Worm (Caenorhabditis elegans): Measurements from ENCODE around the gene aat-1.

Gene aat-1

DNA sequence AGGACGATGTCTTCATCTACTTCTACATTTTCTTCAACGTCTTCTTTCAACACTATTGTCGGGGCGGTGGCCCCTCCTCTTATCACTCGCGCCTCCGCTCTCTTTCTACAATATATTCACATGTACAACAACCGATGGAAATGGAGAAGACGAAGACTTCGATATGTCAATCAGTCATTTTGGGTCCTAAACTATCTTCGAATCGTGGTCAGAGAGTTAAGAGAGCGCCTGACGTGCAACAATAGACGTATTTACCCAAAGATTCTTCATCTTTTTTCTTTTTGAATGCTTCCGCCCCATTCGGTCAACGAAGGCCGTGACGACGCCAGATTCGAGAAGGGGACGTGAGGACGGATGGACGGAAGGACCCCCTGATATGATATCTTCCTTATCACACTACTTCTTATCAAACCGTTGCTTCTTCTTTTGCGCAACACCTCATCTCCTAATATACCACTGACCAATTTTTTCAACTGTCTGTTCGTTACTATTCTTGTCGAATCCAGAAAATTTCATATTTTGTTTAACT lies 31.5 kb upstream of the aat-1 start:
- no peak for TF ChIP-seq ets-7 (tag; optimal IDR thresholded peaks at IDR 0.05)
- no peak for TF ChIP-seq ceh-13 (GFP tag; optimal IDR thresholded peaks at IDR 0.05)
- TF ChIP-seq hmbx-1 (tag; optimal IDR thresholded peaks at IDR 0.05) = no peak
- no peak for TF ChIP-seq pes-1 (GFP tag; IDR thresholded peaks at IDR 0.05)
- no peak for TF ChIP-seq ceh-36 (tag; optimal IDR thresholded peaks at IDR 0.05)
- no peak for TF ChIP-seq tbx-37 (GFP tag; conservative IDR thresholded peaks at IDR 0.05)
- TF ChIP-seq hnd-1 (tag; optimal IDR thresholded peaks at IDR 0.05) = no peak
- TF ChIP-seq tra-4 (tag; optimal IDR thresholded peaks at IDR 0.05) = no peak
- no peak for TF ChIP-seq B0310.2 (tag; optimal IDR thresholded peaks at IDR 0.05)
- TF ChIP-seq ama-1 (optimal IDR thresholded peaks at IDR 0.05) = no peak
- no peak for TF ChIP-seq hmg-4 (GFP tag; optimal IDR thresholded peaks at IDR 0.05)
- TF ChIP-seq tbx-11 (GFP tag; IDR thresholded peaks at IDR 0.05) = no peak
- TF ChIP-seq flt-1 (GFP tag; IDR thresholded peaks at IDR 0.05) = no peak

DNA sequence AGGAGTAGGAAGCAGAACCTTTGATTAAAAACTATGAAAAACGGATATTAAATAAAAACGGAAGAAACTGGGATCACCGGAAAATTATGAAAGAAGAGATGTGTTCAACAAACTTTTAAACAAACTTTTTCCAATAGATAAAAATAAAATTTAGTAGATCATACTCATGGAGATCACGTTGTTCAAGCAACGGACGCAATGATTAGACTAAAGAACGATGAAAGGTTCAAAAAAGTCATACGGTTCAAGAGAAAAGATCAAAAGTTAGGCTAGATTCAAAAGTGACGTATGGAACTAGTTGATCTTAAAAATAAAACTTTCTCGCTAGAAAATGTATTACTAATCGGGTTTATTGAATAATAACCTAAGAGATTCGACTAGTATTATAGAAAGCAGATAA lies 30.6 kb upstream of the aat-1 start:
- no peak for TF ChIP-seq ceh-36 (tag; optimal IDR thresholded peaks at IDR 0.05)
- TF ChIP-seq ceh-13 (GFP tag; optimal IDR thresholded peaks at IDR 0.05) = no peak
- TF ChIP-seq flt-1 (GFP tag; IDR thresholded peaks at IDR 0.05) = no peak

DNA sequence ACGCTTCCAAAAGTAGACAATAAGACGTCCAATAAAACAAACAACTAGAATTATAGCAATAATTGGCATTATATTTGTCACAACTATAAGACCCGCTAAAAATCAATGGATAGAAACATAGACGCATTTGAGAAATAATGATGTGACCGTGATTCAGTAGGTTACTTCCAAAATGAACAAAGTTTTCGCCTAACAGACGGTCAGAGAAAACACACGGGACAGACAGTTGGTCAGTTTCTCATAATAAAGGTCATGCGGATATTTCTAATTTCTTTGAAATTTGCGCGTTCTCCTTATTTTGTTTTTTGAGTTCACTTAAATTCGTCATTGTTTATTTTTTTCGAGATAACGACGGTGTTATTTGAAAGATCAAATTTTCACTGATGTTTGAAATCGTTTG lies 30.1 kb upstream of the aat-1 start:
- TF ChIP-seq scrt-1 (GFP tag; IDR thresholded peaks at IDR 0.05) (no peak), hmg-4 (GFP tag; optimal IDR thresholded peaks at IDR 0.05) (no peak), ets-7 (tag; optimal IDR thresholded peaks at IDR 0.05) (no peak), ceh-36 (tag; optimal IDR thresholded peaks at IDR 0.05) (no peak), tbx-11 (GFP tag; IDR thresholded peaks at IDR 0.05) (no peak), aly-1 (tag; optimal IDR thresholded peaks at IDR 0.05) (no peak), pes-1 (GFP tag; IDR thresholded peaks at IDR 0.05) (no peak), flt-1 (GFP tag; IDR thresholded peaks at IDR 0.05) (no peak), tra-4 (tag; optimal IDR thresholded peaks at IDR 0.05) (no peak), B0310.2 (tag; optimal IDR thresholded peaks at IDR 0.05) (no peak), hnd-1 (tag; optimal IDR thresholded peaks at IDR 0.05) (no peak), ceh-13 (GFP tag; optimal IDR thresholded peaks at IDR 0.05) (no peak), tbx-37 (GFP tag; conservative IDR thresholded peaks at IDR 0.05) (no peak), hmbx-1 (tag; optimal IDR thresholded peaks at IDR 0.05) (no peak), sea-1 (GFP tag; conservative IDR thresholded peaks at IDR 0.05) (no peak)

DNA sequence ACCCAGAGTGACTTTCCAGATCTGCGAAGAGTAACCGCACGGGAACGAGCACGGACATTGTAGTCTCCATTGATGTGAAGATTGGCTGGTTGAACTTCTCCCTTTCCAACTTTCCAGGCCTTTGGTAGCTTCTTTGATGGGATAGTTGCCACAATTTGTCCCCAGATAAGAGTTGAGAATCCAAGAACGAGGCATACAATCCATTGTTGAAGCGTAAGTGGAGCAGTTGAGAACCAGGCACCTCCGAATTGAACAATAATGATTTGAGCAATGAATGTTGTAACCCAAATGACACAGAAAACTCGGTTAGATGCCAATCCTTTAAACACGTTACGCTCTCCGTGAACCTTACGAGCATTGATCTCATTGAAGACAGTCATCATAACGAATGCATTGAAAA lies 25.5 kb upstream of the aat-1 start:
- TF ChIP-seq flt-1 (GFP tag; IDR thresholded peaks at IDR 0.05) = no peak
- no peak for TF ChIP-seq ceh-13 (GFP tag; optimal IDR thresholded peaks at IDR 0.05)
- TF ChIP-seq tra-4 (tag; optimal IDR thresholded peaks at IDR 0.05) = no peak
- TF ChIP-seq pes-1 (GFP tag; IDR thresholded peaks at IDR 0.05) = no peak
- TF ChIP-seq sea-1 (GFP tag; conservative IDR thresholded peaks at IDR 0.05) = no peak
- TF ChIP-seq ets-7 (tag; optimal IDR thresholded peaks at IDR 0.05) = no peak
- TF ChIP-seq ama-1 (optimal IDR thresholded peaks at IDR 0.05) = no peak
- no peak for TF ChIP-seq tbx-37 (GFP tag; conservative IDR thresholded peaks at IDR 0.05)
- TF ChIP-seq aly-1 (tag; optimal IDR thresholded peaks at IDR 0.05) = no peak
- TF ChIP-seq hmg-4 (GFP tag; optimal IDR thresholded peaks at IDR 0.05) = no peak
- no peak for TF ChIP-seq tbx-11 (GFP tag; IDR thresholded peaks at IDR 0.05)
- no peak for TF ChIP-seq B0310.2 (tag; optimal IDR thresholded peaks at IDR 0.05)
- no peak for TF ChIP-seq hmbx-1 (tag; optimal IDR thresholded peaks at IDR 0.05)
- no peak for TF ChIP-seq ceh-36 (tag; optimal IDR thresholded peaks at IDR 0.05)
- TF ChIP-seq scrt-1 (GFP tag; IDR thresholded peaks at IDR 0.05) = no peak

DNA sequence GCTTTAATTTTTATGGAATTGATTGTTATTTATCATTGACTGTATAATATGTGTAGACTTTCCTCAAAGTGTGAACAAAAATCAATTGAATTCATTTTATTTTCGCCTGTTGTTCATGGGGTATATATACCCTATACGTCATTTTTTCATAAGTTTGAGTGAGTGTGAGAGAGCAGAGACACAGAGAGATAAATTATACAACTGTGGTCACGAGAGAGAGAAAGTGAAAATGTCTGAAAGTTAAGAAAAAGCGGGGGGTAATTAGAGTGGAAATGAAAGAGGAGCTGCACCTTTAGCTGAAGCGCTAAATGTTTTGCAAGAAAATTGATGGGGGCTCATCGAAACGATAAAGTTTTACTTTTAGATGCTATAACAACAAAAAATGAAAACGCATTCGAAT lies 24.3 kb upstream of the aat-1 start:
- TF ChIP-seq aly-1 (tag; optimal IDR thresholded peaks at IDR 0.05) = no peak
- no peak for TF ChIP-seq ama-1 (optimal IDR thresholded peaks at IDR 0.05)
- TF ChIP-seq ceh-13 (GFP tag; optimal IDR thresholded peaks at IDR 0.05) = no peak
- no peak for TF ChIP-seq scrt-1 (GFP tag; IDR thresholded peaks at IDR 0.05)
- no peak for TF ChIP-seq ets-7 (tag; optimal IDR thresholded peaks at IDR 0.05)
- TF ChIP-seq flt-1 (GFP tag; IDR thresholded peaks at IDR 0.05) = no peak
- TF ChIP-seq sea-1 (GFP tag; conservative IDR thresholded peaks at IDR 0.05) = no peak
- TF ChIP-seq hmg-4 (GFP tag; optimal IDR thresholded peaks at IDR 0.05) = no peak
- no peak for TF ChIP-seq tbx-37 (GFP tag; conservative IDR thresholded peaks at IDR 0.05)

DNA sequence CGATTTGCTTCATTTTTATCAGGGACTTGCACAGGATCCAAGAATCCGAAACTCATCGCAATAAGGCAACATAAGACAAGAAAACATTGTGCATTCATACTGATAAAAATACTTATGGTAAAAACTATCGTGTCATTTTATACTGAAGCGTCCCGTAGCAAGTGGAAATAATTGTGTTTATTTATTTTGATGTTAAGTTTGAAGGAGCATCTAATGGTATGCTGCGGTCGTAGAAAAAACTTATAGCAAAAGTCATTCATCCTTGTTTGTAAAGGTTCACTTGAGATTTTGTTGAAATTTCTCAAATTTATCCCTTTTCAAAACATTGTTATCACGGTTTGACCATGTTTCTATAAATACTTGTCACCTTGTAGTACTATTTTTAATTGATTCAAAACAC lies 23.5 kb upstream of the aat-1 start, which contains the start of gene W09C2.10:
Gene W09C2.10, minus strand, starts transcription at position 101 of the 400 bp plus-strand sequence.
- TF ChIP-seq scrt-1 (GFP tag; IDR thresholded peaks at IDR 0.05) = no peak
- no peak for TF ChIP-seq F13C5.2 (tag; optimal IDR thresholded peaks at IDR 0.05)
- no peak for TF ChIP-seq hnd-1 (tag; optimal IDR thresholded peaks at IDR 0.05)
- TF ChIP-seq tbx-37 (GFP tag; conservative IDR thresholded peaks at IDR 0.05) = no peak
- no peak for TF ChIP-seq ama-1 (optimal IDR thresholded peaks at IDR 0.05)
- TF ChIP-seq hmg-4 (GFP tag; optimal IDR thresholded peaks at IDR 0.05) = no peak
- TF ChIP-seq flt-1 (GFP tag; IDR thresholded peaks at IDR 0.05) = no peak
- no peak for TF ChIP-seq ceh-36 (tag; optimal IDR thresholded peaks at IDR 0.05)
- TF ChIP-seq sea-1 (GFP tag; conservative IDR thresholded peaks at IDR 0.05) = no peak
- TF ChIP-seq pes-1 (GFP tag; IDR thresholded peaks at IDR 0.05) = no peak
- no peak for TF ChIP-seq aly-1 (tag; optimal IDR thresholded peaks at IDR 0.05)
- no peak for TF ChIP-seq hmbx-1 (tag; optimal IDR thresholded peaks at IDR 0.05)
- TF ChIP-seq B0310.2 (tag; optimal IDR thresholded peaks at IDR 0.05) = no peak
- TF ChIP-seq tra-4 (tag; optimal IDR thresholded peaks at IDR 0.05) = no peak
- TF ChIP-seq tbx-11 (GFP tag; IDR thresholded peaks at IDR 0.05) = no peak
- TF ChIP-seq ceh-13 (GFP tag; optimal IDR thresholded peaks at IDR 0.05) = no peak

DNA sequence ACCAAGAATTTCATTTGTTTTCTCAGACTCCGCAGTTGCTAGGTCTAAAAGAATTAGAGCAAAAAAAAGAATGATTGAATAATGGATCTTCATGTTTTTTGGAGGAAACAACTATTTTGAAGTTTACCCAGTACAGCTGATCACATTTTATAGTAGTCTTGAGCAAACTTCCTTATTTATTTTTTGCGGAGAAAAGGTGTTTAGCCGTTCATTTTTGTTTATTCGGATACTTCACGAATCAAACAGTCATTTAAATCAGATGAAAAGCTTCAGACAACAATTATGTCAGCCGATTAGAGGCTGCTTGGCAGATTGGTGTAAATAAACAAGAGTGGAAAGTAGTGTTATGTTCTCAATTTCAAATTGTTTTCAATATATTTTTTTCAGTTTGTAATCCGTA lies 22.8 kb upstream of the aat-1 start, which contains the start of gene W09C2.8:
Gene W09C2.8, minus strand, starts transcription at position 101 of the 400 bp plus-strand sequence.
- TF ChIP-seq hnd-1 (tag; optimal IDR thresholded peaks at IDR 0.05) (no peak), F13C5.2 (tag; optimal IDR thresholded peaks at IDR 0.05) (no peak), ceh-36 (tag; optimal IDR thresholded peaks at IDR 0.05) (no peak)

DNA sequence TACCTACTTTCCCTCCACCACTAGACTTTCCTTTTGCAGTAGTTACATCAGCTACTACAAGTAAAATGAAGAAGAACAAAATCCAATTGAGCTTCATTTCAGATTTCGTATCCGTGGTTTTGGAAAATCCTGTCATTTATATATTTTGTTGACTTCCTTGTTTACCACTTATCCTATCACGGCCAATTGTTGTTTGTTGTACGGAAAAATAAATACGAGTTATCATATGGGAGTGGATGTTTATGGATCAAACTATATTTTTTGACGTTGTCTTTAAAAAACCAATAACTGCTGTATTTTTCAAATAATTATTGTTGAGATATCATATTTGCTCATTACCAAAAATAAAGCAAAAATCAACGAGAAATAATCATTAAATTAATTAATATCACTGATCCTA lies 21.8 kb upstream of the aat-1 start, which contains the start of gene W09C2.9:
Gene W09C2.9, minus strand, starts transcription at position 101 of the 400 bp plus-strand sequence.
- TF ChIP-seq B0310.2 (tag; optimal IDR thresholded peaks at IDR 0.05) (no peak), ceh-36 (tag; optimal IDR thresholded peaks at IDR 0.05) (no peak), aly-1 (tag; optimal IDR thresholded peaks at IDR 0.05) (no peak), tbx-37 (GFP tag; conservative IDR thresholded peaks at IDR 0.05) (no peak), tbx-11 (GFP tag; IDR thresholded peaks at IDR 0.05) (no peak), hnd-1 (tag; optimal IDR thresholded peaks at IDR 0.05) (no peak), F13C5.2 (tag; optimal IDR thresholded peaks at IDR 0.05) (no peak), hmbx-1 (tag; optimal IDR thresholded peaks at IDR 0.05) (no peak), tra-4 (tag; optimal IDR thresholded peaks at IDR 0.05) (no peak), sea-1 (GFP tag; conservative IDR thresholded peaks at IDR 0.05) (no peak), pes-1 (GFP tag; IDR thresholded peaks at IDR 0.05) (no peak), ceh-13 (GFP tag; optimal IDR thresholded peaks at IDR 0.05) (no peak), hmg-4 (GFP tag; optimal IDR thresholded peaks at IDR 0.05) (no peak), scrt-1 (GFP tag; IDR thresholded peaks at IDR 0.05) (no peak), ama-1 (optimal IDR thresholded peaks at IDR 0.05) (no peak), ets-7 (tag; optimal IDR thresholded peaks at IDR 0.05) (no peak), flt-1 (GFP tag; IDR thresholded peaks at IDR 0.05) (no peak)

Measured in whole organism, early embryonic.